Worm (Caenorhabditis elegans): ENCODE data around the gene F35B12.9.

F35B12.9 gene

DNA sequence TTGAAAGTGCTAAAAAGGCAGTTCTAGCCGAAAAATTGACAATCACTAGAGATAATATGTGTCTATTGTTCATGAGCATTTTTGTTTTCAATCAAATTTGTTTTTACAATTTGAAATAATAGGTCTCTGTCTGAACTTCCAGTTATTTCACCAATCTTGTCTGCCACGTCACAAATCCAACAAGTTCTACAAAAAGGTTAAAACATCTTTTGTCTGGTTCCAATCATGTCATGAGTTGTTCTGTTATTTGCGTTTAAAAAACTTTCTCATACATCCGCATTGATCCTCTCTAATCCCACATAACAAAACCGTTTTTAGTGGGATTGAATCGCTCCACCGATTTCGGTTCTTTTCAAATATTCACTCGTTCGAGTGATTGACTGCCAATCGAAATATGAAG, at the start of gene F35B12.9:
Gene F35B12.9, plus strand, starts transcription at position 372 of the 400 bp plus-strand sequence.
- no peak for TF ChIP-seq ztf-23 (GFP tag; IDR thresholded peaks at IDR 0.05)
- no peak for TF ChIP-seq flt-1 (GFP tag; IDR thresholded peaks at IDR 0.05)
- TF ChIP-seq cog-1 (tag; optimal IDR thresholded peaks at IDR 0.05), result no peak
- TF ChIP-seq tab-1 (GFP tag; IDR thresholded peaks at IDR 0.05), result no peak
- no peak for TF ChIP-seq ref-1 (GFP tag; conservative IDR thresholded peaks at IDR 0.05)
- TF ChIP-seq klf-2 (GFP tag; conservative IDR thresholded peaks at IDR 0.05), result no peak
- TF ChIP-seq ztf-29 (GFP tag; IDR thresholded peaks at IDR 0.05), result no peak
- no peak for TF ChIP-seq med-1 (GFP tag; optimal IDR thresholded peaks at IDR 0.05; ENCODE audit: insufficient read depth)

DNA sequence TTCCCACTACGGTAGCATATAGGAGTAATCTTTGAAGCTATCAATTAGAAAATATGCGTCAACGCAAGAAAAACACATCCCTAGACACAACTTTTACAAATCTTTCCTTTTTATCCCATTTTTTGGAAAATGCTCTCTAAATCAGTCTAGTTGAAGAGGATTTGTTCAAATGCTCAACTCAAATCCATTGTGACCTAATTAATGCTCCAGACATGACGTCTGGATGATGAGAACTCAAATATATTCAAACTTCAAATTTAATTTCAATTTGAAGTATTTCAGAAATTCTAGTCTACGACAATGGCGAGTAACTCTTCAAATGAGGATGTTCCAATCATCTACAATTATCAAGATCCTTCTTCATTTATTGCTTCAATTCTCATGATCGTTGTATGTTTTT, 48.6 kb upstream of the F35B12.9 start, which contains the start of gene srx-85:
Gene srx-85, plus strand, starts transcription at position 301 of the 400 bp plus-strand sequence.
- no peak for TF ChIP-seq tab-1 (GFP tag; IDR thresholded peaks at IDR 0.05)
- TF ChIP-seq ref-1 (GFP tag; conservative IDR thresholded peaks at IDR 0.05), result no peak
- TF ChIP-seq med-1 (GFP tag; optimal IDR thresholded peaks at IDR 0.05; ENCODE audit: insufficient read depth), result no peak
- TF ChIP-seq klf-2 (GFP tag; conservative IDR thresholded peaks at IDR 0.05), result no peak
- no peak for TF ChIP-seq cog-1 (tag; optimal IDR thresholded peaks at IDR 0.05)
- no peak for TF ChIP-seq ztf-23 (GFP tag; IDR thresholded peaks at IDR 0.05)
- no peak for TF ChIP-seq ztf-29 (GFP tag; IDR thresholded peaks at IDR 0.05)
- TF ChIP-seq flt-1 (GFP tag; IDR thresholded peaks at IDR 0.05), result no peak
- TF ChIP-seq T22C8.4 (GFP tag; IDR thresholded peaks at IDR 0.05), result no peak

DNA sequence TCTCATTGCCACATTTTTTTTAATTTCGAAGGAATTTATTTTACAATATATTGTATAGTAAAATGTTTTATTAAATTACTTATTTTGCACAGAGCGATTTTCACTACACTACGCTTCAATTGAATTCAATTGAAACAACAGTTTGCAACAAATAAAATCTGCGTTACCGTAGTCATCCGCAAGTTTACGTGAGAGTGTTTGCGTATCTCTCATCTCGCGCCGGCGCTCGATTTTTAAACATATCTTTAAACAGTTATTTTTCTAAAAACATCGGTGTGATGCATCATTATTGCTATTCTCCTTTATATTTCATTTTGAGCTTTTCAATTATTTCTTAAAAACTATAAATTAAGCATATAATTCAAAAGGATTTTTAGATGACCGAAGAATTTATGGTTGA, 46.7 kb upstream of the F35B12.9 start, which contains the start of gene duo-1:
Gene duo-1, plus strand, starts transcription at position 371 of the 400 bp plus-strand sequence.
- TF ChIP-seq ztf-29 (GFP tag; IDR thresholded peaks at IDR 0.05), result no peak
- no peak for TF ChIP-seq T22C8.4 (GFP tag; IDR thresholded peaks at IDR 0.05)
- no peak for TF ChIP-seq med-1 (GFP tag; optimal IDR thresholded peaks at IDR 0.05; ENCODE audit: insufficient read depth)
- no peak for TF ChIP-seq flt-1 (GFP tag; IDR thresholded peaks at IDR 0.05)

DNA sequence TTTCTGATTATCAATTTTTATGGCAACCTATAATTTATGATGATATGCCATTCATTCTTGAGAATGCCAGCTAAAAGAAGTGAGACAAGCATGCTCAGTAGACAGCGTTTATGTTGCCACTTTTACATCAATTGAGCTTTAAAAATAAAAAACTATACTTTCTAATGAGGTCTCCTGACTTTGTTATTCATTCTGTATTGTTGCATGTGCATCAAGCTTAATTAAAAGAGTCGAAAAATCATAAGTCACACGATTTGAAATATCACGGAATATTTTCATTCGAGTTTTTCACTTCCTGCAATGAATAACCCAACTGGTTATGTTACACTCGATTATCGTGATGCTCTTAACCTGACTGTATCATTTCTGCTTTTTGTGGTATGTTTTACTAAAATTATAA, 38.3 kb upstream of the F35B12.9 start, which contains the start of gene srx-86:
Gene srx-86, plus strand, starts transcription at position 301 of the 400 bp plus-strand sequence.
- TF ChIP-seq flt-1 (GFP tag; IDR thresholded peaks at IDR 0.05) (no peak), ztf-29 (GFP tag; IDR thresholded peaks at IDR 0.05) (no peak), tab-1 (GFP tag; IDR thresholded peaks at IDR 0.05) (no peak), T22C8.4 (GFP tag; IDR thresholded peaks at IDR 0.05) (no peak), klf-2 (GFP tag; conservative IDR thresholded peaks at IDR 0.05) (no peak), ref-1 (GFP tag; conservative IDR thresholded peaks at IDR 0.05) (no peak), ztf-23 (GFP tag; IDR thresholded peaks at IDR 0.05) (no peak), med-1 (GFP tag; optimal IDR thresholded peaks at IDR 0.05; ENCODE audit: insufficient read depth) (no peak), cog-1 (tag; optimal IDR thresholded peaks at IDR 0.05) (no peak)

DNA sequence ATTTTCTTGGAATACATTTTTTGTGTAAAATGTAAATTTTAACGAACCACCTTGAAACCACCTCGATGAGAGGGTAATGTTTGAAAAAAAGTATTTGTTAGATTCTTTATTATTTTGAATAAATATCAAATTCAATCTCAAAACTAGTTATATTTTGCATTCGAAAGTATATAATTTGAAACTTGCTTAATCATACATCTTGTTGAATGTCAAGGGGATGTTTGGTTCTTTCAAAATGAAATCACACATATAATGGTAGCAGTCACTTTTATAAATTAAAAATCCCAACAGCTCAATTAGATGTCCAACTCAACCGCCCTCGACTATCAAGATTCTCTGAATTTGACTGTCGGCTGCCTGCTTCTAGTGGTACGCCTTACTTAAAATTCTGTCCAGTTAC, 36.4 kb upstream of the F35B12.9 start, which contains the start of gene srx-87:
Gene srx-87, plus strand, starts transcription at position 301 of the 400 bp plus-strand sequence.
- TF ChIP-seq T22C8.4 (GFP tag; IDR thresholded peaks at IDR 0.05), result no peak

DNA sequence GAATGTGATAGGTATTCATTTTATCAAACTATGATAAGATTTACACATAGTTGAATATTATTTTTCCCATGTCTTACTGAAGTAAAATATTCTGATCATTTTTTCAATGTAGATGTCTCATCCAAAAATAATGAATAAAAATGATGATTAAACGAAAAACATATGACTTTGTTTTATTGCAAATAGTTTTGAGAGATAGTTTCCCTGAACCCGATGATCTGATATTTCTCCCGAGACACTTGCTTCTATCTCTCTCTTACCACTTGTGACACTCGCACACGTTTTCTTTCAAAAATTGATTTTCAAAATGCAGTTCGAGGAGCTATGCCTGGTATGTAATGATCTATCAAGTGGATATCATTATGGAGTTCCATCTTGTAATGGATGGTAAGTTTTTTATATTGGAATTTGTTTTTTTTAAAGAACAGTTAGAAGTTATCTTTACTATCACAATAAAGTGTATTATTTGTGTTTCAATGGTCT, 30.8 kb upstream of the F35B12.9 start, which contains the start of the genes nhr-101 and pms-2:
Gene nhr-101, plus strand, starts transcription at position 308 of the 483 bp plus-strand sequence.
Gene pms-2, minus strand, starts transcription at position 433 of the 483 bp plus-strand sequence.
- TF ChIP-seq ref-1 (GFP tag; conservative IDR thresholded peaks at IDR 0.05) (no peak), klf-2 (GFP tag; conservative IDR thresholded peaks at IDR 0.05) (no peak), ztf-29 (GFP tag; IDR thresholded peaks at IDR 0.05) (no peak), T22C8.4 (GFP tag; IDR thresholded peaks at IDR 0.05) (no peak), cog-1 (tag; optimal IDR thresholded peaks at IDR 0.05) (no peak), flt-1 (GFP tag; IDR thresholded peaks at IDR 0.05) (no peak), tab-1 (GFP tag; IDR thresholded peaks at IDR 0.05) (no peak), ztf-23 (GFP tag; IDR thresholded peaks at IDR 0.05) (no peak), med-1 (GFP tag; optimal IDR thresholded peaks at IDR 0.05; ENCODE audit: insufficient read depth) (no peak)

DNA sequence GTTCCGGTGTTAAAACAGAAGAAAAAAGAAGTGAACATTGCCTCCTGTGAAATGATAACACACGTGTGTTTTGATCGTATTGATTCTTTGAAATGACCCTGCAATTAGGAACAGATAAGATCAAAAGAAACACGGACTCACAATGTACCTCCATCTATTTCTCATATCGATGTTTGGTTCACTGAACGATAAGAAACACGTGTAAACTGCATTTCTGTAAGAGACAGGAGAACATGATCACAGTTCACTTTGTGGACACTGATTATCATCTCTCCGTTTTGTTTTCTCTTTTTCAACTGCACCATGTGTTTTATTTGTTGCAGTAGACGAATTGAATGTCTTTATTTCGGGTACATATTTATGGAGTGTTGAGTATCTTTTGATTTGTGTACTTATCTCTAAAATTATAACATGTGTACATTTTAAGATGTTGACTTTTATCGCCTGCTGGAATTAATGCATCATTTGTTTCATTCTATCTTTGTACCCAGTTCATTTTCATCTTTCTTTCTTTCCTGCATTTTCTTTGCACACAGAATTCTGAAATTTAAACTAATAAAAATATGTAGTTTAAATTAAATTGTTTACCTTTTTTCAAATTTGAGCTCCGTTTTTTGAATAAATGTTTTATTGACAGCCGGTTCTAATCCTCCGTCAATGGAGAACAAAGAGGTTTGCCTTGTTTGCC, 28.0 kb upstream of the F35B12.9 start, which contains the start of the genes H12C20.7 and nhr-68:
Gene H12C20.7, minus strand, starts transcription at position 188 of the 688 bp plus-strand sequence.
Gene nhr-68, plus strand, starts transcription at position 638 of the 688 bp plus-strand sequence.
- no peak for TF ChIP-seq cog-1 (tag; optimal IDR thresholded peaks at IDR 0.05)
- no peak for TF ChIP-seq flt-1 (GFP tag; IDR thresholded peaks at IDR 0.05)
- TF ChIP-seq klf-2 (GFP tag; conservative IDR thresholded peaks at IDR 0.05), result no peak
- TF ChIP-seq T22C8.4 (GFP tag; IDR thresholded peaks at IDR 0.05), result no peak
- TF ChIP-seq tab-1 (GFP tag; IDR thresholded peaks at IDR 0.05), result no peak
- no peak for TF ChIP-seq ref-1 (GFP tag; conservative IDR thresholded peaks at IDR 0.05)
- no peak for TF ChIP-seq ztf-29 (GFP tag; IDR thresholded peaks at IDR 0.05)
- TF ChIP-seq ztf-23 (GFP tag; IDR thresholded peaks at IDR 0.05), result no peak
- no peak for TF ChIP-seq med-1 (GFP tag; optimal IDR thresholded peaks at IDR 0.05; ENCODE audit: insufficient read depth)

DNA sequence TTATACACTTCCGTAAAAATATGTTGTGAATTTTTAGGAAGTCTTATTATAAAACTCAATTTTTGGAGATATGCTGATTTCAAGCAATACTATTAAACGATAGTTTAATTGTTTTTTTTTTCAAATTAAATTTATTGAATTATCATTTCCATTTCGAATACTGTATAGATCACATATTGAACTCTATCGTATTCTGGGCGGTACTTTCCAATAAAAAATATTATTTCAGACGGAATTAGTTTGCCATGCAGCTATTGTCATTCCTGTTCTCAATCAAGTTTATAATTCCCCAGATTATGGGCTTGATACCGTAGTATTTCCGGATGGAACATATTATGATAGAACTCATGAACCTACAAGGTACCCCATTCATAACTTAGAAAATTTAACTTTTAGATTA, 26.4 kb upstream of the F35B12.9 start:
- TF ChIP-seq cog-1 (tag; optimal IDR thresholded peaks at IDR 0.05), result no peak
- no peak for TF ChIP-seq klf-2 (GFP tag; conservative IDR thresholded peaks at IDR 0.05)
- TF ChIP-seq flt-1 (GFP tag; IDR thresholded peaks at IDR 0.05), result no peak
- TF ChIP-seq med-1 (GFP tag; optimal IDR thresholded peaks at IDR 0.05; ENCODE audit: insufficient read depth), result no peak
- TF ChIP-seq ref-1 (GFP tag; conservative IDR thresholded peaks at IDR 0.05), result no peak
- TF ChIP-seq T22C8.4 (GFP tag; IDR thresholded peaks at IDR 0.05), result no peak
- TF ChIP-seq tab-1 (GFP tag; IDR thresholded peaks at IDR 0.05), result no peak
- TF ChIP-seq ztf-29 (GFP tag; IDR thresholded peaks at IDR 0.05), result no peak
- no peak for TF ChIP-seq ztf-23 (GFP tag; IDR thresholded peaks at IDR 0.05)

DNA sequence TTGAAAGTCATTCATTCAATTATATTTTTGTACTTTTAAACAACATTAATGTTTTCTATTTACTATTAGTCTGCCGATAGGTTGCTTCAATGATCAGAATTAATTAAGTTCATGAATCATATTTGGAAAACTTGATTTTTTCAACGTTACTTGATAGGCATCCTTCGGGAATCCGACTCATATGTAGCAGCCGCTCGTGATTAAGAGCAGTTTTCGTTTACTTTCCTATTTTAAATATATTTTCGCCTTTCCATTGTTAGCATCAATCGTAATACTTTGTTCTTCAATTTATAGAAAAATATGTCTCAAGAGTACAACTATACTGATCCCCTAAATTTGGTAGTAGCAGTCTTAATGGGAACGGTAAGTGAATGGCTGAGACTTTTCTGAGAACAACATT, 20.1 kb upstream of the F35B12.9 start, which contains the start of gene srx-90:
Gene srx-90, plus strand, starts transcription at position 301 of the 400 bp plus-strand sequence.
- TF ChIP-seq T22C8.4 (GFP tag; IDR thresholded peaks at IDR 0.05) (no peak), ztf-23 (GFP tag; IDR thresholded peaks at IDR 0.05) (no peak), cog-1 (tag; optimal IDR thresholded peaks at IDR 0.05) (no peak), ref-1 (GFP tag; conservative IDR thresholded peaks at IDR 0.05) (no peak), tab-1 (GFP tag; IDR thresholded peaks at IDR 0.05) (no peak), med-1 (GFP tag; optimal IDR thresholded peaks at IDR 0.05; ENCODE audit: insufficient read depth) (no peak), flt-1 (GFP tag; IDR thresholded peaks at IDR 0.05) (no peak), ztf-29 (GFP tag; IDR thresholded peaks at IDR 0.05) (no peak), klf-2 (GFP tag; conservative IDR thresholded peaks at IDR 0.05) (no peak)
